Worm (Caenorhabditis elegans) whole organism, mixed stage, embryonic: ENCODE data around the gene clec-160.

Source experiments
- bed-3 ChIP-seq: fragments of 200-800 bp; sonication (Bioruptor generic); optimal IDR thresholded peaks from 3 replicates; lab custom pipeline; 2018; ENCODE audit warnings: mild to moderate bottlenecking, missing genetic modification characterization, moderate library complexity, missing compliant biosample characterization
- blmp-1 ChIP-seq: fragments of 150-350 bp; optimal IDR thresholded peaks from 2 replicates; lab custom pipeline; 2014; ENCODE audit warnings: missing biosample characterization, missing genetic modification characterization
- ceh-39 ChIP-seq: fragments of 150-350 bp; optimal IDR thresholded peaks from 2 replicates; lab custom pipeline; 2014; ENCODE audit warnings: missing biosample characterization, missing genetic modification characterization
- ceh-43 ChIP-seq: fragments of 200-800 bp; sonication (Bioruptor generic); optimal IDR thresholded peaks from 2 replicates; lab custom pipeline; 2018; ENCODE audit warnings: mild to moderate bottlenecking, missing genetic modification characterization, moderate library complexity, missing compliant biosample characterization
- ceh-83 ChIP-seq: fragments of 200-800 bp; sonication (Bioruptor generic); optimal IDR thresholded peaks from 2 replicates; lab custom pipeline; 2018; ENCODE audit warnings: mild to moderate bottlenecking, missing genetic modification characterization, missing compliant biosample characterization
- ces-1 ChIP-seq: fragments of 150-350 bp; optimal IDR thresholded peaks from 2 replicates; lab custom pipeline; 2014; ENCODE audit warnings: missing biosample characterization, missing genetic modification reagents, missing genetic modification characterization
- cnd-1 ChIP-seq: fragments of 200-800 bp; sonication (Bioruptor generic); optimal IDR thresholded peaks from 2 replicates; lab custom pipeline; 2018; ENCODE audit warnings: mild to moderate bottlenecking, missing genetic modification characterization, missing compliant biosample characterization
- drap-1 ChIP-seq: fragments of 200-800 bp; sonication (Bioruptor generic); optimal IDR thresholded peaks from 3 replicates; lab custom pipeline; 2018; ENCODE audit warnings: mild to moderate bottlenecking, missing genetic modification characterization, missing compliant biosample characterization
- elt-3 ChIP-seq: fragments of 150-350 bp; optimal IDR thresholded peaks from 2 replicates; lab custom pipeline; 2014; ENCODE audit warnings: missing biosample characterization, missing genetic modification characterization
- flh-1 ChIP-seq: fragments of 200-800 bp; sonication (Bioruptor generic); optimal IDR thresholded peaks from 2 replicates; lab custom pipeline; 2018; ENCODE audit warnings: mild to moderate bottlenecking, missing genetic modification characterization, moderate library complexity, missing compliant biosample characterization
- ham-2 ChIP-seq: fragments of 200-800 bp; sonication (Bioruptor generic); optimal IDR thresholded peaks from 2 replicates; lab custom pipeline; 2018; ENCODE audit warnings: mild to moderate bottlenecking, missing genetic modification characterization, missing compliant biosample characterization
- hlh-1 ChIP-seq: fragments of 150-350 bp; optimal IDR thresholded peaks from 2 replicates; lab custom pipeline; 2014; ENCODE audit warnings: missing biosample characterization, missing genetic modification reagents, missing genetic modification characterization
- lin-13 ChIP-seq: fragments of 150-350 bp; optimal IDR thresholded peaks from 2 replicates; lab custom pipeline; 2014; ENCODE audit warnings: missing biosample characterization, missing genetic modification characterization
- lin-32 ChIP-seq: fragments of 200-800 bp; sonication (Bioruptor generic); optimal IDR thresholded peaks from 2 replicates; lab custom pipeline; 2018; ENCODE audit warnings: mild to moderate bottlenecking, missing genetic modification characterization, missing compliant biosample characterization
- lsy-2 ChIP-seq: fragments of 150-350 bp; optimal IDR thresholded peaks from 2 replicates; lab custom pipeline; 2014; ENCODE audit warnings: missing biosample characterization, missing genetic modification characterization
- mab-5 ChIP-seq: fragments of 150-350 bp; optimal IDR thresholded peaks from 2 replicates; lab custom pipeline; 2014; ENCODE audit warnings: missing biosample characterization, missing genetic modification characterization
- mep-1 ChIP-seq: fragments of 150-350 bp; optimal IDR thresholded peaks from 2 replicates; lab custom pipeline; 2017; ENCODE audit warnings: missing biosample characterization, missing genetic modification reagents, missing genetic modification characterization, inconsistent platforms
- mls-2 ChIP-seq: sonication (generic microtip); optimal IDR thresholded peaks from 2 replicates; lab custom pipeline; 2016; ENCODE audit warnings: mild to moderate bottlenecking, missing genetic modification characterization, moderate library complexity, missing compliant biosample characterization
- nhr-12 ChIP-seq: fragments of 150-350 bp; optimal IDR thresholded peaks from 2 replicates; lab custom pipeline; 2014; ENCODE audit warnings: missing biosample characterization, missing genetic modification characterization
- nhr-2 ChIP-seq: fragments of 150-350 bp; optimal IDR thresholded peaks from 2 replicates; lab custom pipeline; 2014; ENCODE audit warnings: missing biosample characterization, missing genetic modification characterization
- nhr-237 ChIP-seq: fragments of 150-350 bp; optimal IDR thresholded peaks from 2 replicates; lab custom pipeline; 2014; ENCODE audit warnings: missing biosample characterization, missing genetic modification characterization
- nhr-28 ChIP-seq: fragments of 150-350 bp; optimal IDR thresholded peaks from 2 replicates; lab custom pipeline; 2014; ENCODE audit warnings: missing biosample characterization, missing genetic modification characterization
- nhr-76 ChIP-seq: sonication (generic microtip); optimal IDR thresholded peaks from 2 replicates; lab custom pipeline; 2017; ENCODE audit warnings: missing biosample characterization, missing genetic modification characterization
- pha-4 ChIP-seq: fragments of 150-350 bp; optimal IDR thresholded peaks from 2 replicates; lab custom pipeline; 2018; ENCODE audit warnings: missing biosample characterization, missing genetic modification reagents, missing genetic modification characterization
- sem-2 ChIP-seq: fragments of 200-800 bp; sonication (Bioruptor generic); optimal IDR thresholded peaks from 2 replicates; lab custom pipeline; 2018; ENCODE audit warnings: mild to moderate bottlenecking, missing genetic modification characterization, missing compliant biosample characterization
- snpc-4 ChIP-seq: fragments of 150-350 bp; optimal IDR thresholded peaks from 2 replicates; lab custom pipeline; 2014; ENCODE audit warnings: missing biosample characterization, missing genetic modification characterization
- sptf-1 ChIP-seq: sonication (generic microtip); optimal IDR thresholded peaks from 2 replicates; lab custom pipeline; 2017; ENCODE audit warnings: mild to moderate bottlenecking, missing genetic modification characterization, moderate library complexity, missing compliant biosample characterization
- tbx-8 ChIP-seq: fragments of 200-800 bp; sonication (Bioruptor generic); optimal IDR thresholded peaks from 2 replicates; lab custom pipeline; 2018; ENCODE audit warnings: mild to moderate bottlenecking, missing genetic modification characterization, moderate library complexity, missing compliant biosample characterization
- unc-120 ChIP-seq: sonication (generic microtip); optimal IDR thresholded peaks from 2 replicates; lab custom pipeline; 2017; ENCODE audit warnings: missing genetic modification characterization, missing compliant biosample characterization; ENCODE audit not compliant: poor library complexity, severe bottlenecking
- unc-39 ChIP-seq: fragments of 150-350 bp; optimal IDR thresholded peaks from 2 replicates; lab custom pipeline; 2014; ENCODE audit warnings: missing biosample characterization, missing genetic modification characterization
- unc-62 ChIP-seq: fragments of 150-350 bp; optimal IDR thresholded peaks from 2 replicates; lab custom pipeline; 2014; ENCODE audit warnings: missing biosample characterization, missing genetic modification reagents, missing genetic modification characterization
- zip-8 ChIP-seq: fragments of 150-350 bp; optimal IDR thresholded peaks from 2 replicates; lab custom pipeline; 2014; ENCODE audit warnings: missing biosample characterization, missing genetic modification characterization

Gene clec-160

DNA sequence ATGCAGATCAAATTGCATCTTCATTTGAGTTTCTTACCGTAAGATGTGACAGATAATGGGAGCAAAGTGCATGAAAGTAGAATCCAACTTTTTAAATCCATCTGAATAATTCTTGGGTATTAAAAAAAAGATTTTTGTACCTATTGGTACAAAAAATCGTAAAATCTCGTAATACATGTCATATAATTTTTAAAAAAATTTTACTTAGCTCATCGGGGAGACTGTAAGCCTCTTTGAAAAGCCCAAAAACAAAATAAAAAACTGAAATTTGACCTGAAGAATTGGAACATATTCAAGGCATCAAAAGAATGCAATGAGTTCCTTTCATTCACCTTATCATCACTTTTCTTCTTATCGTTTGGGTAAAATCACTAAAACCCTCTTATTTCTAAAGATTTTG, at the start of gene clec-160:
Gene clec-160 (minus strand): TSS at position 101 of the 400 bp plus-strand sequence.
- TF ChIP-seq tbx-8 (GFP tag; lab: Kevin White, UChicago) (no peak), ceh-39 (tag; lab: Kevin White, UChicago) (no peak), ceh-43 (GFP tag; lab: Kevin White, UChicago) (no peak), cnd-1 (tag; lab: Kevin White, UChicago) (no peak), lin-13 (tag; lab: Kevin White, UChicago) (no peak), mab-5 (no peak), ces-1 (GFP tag; lab: Kevin White, UChicago) (no peak), nhr-76 (tag; lab: Kevin White, UChicago) (no peak), nhr-28 (no peak), ham-2 (GFP tag; lab: Kevin White, UChicago) (no peak)

DNA sequence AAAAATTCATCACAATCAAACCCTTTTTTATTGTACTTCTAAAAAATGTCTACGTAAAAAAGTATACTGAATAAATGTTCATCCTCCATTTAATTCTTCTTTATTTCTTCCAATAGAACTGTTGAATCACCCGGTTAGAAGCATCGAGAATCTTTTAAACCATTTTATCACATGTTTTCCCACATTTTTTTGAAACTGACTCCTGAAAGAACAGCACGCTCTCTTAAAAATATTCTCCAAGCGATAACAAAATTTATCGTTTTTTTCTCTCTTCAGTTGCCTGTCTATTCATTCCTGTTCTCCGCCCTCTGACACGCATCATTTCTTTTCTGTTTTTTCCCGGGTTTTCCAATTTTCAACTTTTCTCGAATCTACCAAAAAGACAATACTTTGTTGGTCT, 48.6 kb upstream of the clec-160 start, which contains the start of gene F10E9.12:
Gene F10E9.12 (plus strand): TSS at position 131 of the 400 bp plus-strand sequence.
- TF ChIP-seq ceh-39 (tag; lab: Kevin White, UChicago) (no peak), ceh-83 (GFP tag; lab: Kevin White, UChicago) (no peak), sptf-1 (no peak), mep-1 (no peak), ces-1 (GFP tag; lab: Kevin White, UChicago) (no peak), elt-3 (no peak), unc-62 (GFP tag; lab: Kevin White, UChicago) (no peak), hlh-1 (no peak), lsy-2 (tag; lab: Kevin White, UChicago) (no peak), blmp-1 (tag; lab: Kevin White, UChicago) (no peak), bed-3 (GFP tag; lab: Kevin White, UChicago) (no peak), nhr-12 (tag; lab: Kevin White, UChicago) (no peak), nhr-76 (tag; lab: Kevin White, UChicago) (no peak), cnd-1 (tag; lab: Kevin White, UChicago) (no peak), zip-8 (no peak), ceh-43 (GFP tag; lab: Kevin White, UChicago) (no peak), drap-1 (GFP tag; lab: Kevin White, UChicago) (no peak), pha-4 (tag; lab: Kevin White, UChicago) (no peak), unc-120 (tag; lab: Kevin White, UChicago) (no peak), sem-2 (no peak)

DNA sequence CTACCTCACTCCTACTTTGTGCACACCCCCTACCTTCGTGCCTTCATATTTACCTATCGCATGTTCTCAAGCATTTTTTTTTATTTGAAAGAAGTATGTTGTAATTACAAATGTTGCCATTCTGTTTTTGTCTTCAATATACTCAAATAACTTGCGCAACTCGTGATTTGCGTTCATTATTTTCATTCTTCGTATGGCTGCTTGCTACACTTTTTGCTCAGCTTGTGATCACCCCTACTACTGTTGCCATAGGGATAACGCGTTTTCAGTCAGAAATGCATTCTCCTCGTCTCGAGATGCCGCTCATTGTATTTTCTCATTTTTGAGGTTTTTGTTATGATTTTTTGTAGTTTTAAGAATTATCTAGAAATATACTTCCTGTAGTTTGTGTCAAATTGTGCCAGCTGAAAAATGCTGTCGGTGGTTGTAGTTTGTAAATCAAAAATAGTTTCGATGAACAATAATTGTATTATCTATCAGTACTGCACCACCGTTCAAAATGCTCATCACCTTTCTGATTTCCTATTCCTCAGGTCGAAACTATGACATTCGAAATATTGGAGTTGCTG, 47.0 kb upstream of the clec-160 start, which contains the start of gene F10E9.1:
Gene F10E9.1 (plus strand): TSS at position 519 of the 569 bp plus-strand sequence.
- TF ChIP-seq nhr-237 (no peak), elt-3 (no peak), tbx-8 (GFP tag; lab: Kevin White, UChicago) (no peak), unc-39 (no peak), sem-2 (no peak)

DNA sequence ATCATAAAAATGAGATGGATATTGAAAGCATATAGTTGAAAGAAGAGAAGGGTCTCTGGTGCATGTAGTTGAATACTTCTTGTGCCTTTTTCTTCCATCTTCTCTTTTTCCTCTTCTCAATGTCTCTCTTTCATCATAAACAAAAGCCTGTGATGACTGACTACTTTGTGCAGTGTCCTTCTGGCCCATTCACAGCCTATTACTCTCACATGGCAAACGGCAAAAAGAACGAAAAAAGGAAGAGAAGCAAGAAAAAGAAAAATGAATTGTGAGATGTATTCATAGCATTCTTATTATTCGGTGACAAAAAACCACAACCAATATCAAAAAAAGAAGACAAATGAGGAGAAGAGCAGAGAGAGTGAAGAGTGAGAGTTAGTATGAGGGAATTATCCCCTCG, 45.5 kb upstream of the clec-160 start:
- TF ChIP-seq elt-3 (no peak), ham-2 (GFP tag; lab: Kevin White, UChicago) (no peak), cnd-1 (tag; lab: Kevin White, UChicago) (no peak), mab-5 (no peak), drap-1 (GFP tag; lab: Kevin White, UChicago) (no peak), hlh-1 (no peak), bed-3 (GFP tag; lab: Kevin White, UChicago) (no peak), nhr-2 (tag; lab: Kevin White, UChicago) (no peak), unc-62 (GFP tag; lab: Kevin White, UChicago) (no peak), snpc-4 (tag; lab: Kevin White, UChicago) (no peak), flh-1 (GFP tag; lab: Kevin White, UChicago) (no peak), ceh-83 (GFP tag; lab: Kevin White, UChicago) (no peak), lin-13 (tag; lab: Kevin White, UChicago) (no peak)

DNA sequence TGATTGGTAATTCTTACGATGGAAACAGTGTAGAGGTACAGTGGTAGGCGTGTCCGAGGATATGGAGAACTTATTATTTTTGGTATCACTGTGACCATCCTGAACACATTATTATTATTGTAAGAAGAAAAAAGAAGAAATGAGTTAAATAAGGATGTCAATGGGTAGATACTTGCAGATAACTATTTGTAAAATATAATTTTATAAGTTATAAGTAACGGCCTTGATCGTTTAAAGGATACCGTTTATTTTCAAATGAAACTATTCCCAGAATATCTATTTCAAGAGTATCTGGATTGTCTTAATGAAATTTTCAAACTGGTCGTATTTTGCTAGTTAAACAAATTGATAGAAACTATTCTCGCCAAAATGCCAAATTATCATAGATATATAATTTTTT, 44.4 kb upstream of the clec-160 start, which contains the start of gene F10E9.10:
Gene F10E9.10 (minus strand): TSS at position 101 of the 400 bp plus-strand sequence.
- no peak for TF ChIP-seq nhr-28
- TF ChIP-seq lin-32, result no peak
- TF ChIP-seq tbx-8 (GFP tag; lab: Kevin White, UChicago), result no peak
- TF ChIP-seq ceh-43 (GFP tag; lab: Kevin White, UChicago), result no peak
- no peak for TF ChIP-seq elt-3
- TF ChIP-seq sem-2, result no peak
- TF ChIP-seq mls-2 (tag; lab: Kevin White, UChicago), result no peak
- TF ChIP-seq nhr-12 (tag; lab: Kevin White, UChicago), result no peak
- TF ChIP-seq, all 35 proteins: peak for 0
